Worm (Caenorhabditis elegans): ENCODE data around the gene otpl-7.

The otpl-7 gene

DNA sequence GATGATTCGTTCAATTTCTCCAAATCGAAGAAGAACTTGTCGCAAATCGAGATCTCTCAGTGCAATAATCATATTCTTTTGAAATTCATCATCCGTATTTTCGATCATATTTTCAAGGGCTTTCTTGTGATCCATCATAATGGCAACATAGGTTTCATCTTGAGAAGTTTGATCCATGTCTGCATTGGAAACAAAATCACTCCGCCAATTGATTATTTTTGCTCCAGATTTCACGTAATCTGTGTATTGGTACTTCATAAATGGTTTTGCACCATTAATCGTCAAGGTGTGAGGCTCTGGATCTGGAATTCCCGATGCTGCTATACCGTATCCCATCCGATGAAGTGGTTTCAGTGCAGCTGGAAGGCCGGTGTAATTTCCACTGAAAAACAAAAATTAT is 4.9 kb upstream of the otpl-7 start:
- TF ChIP-seq drap-1 (GFP tag; optimal IDR thresholded peaks at IDR 0.05) (no peak), sem-2 (GFP tag; optimal IDR thresholded peaks at IDR 0.05) (no peak), ceh-39 (tag; optimal IDR thresholded peaks at IDR 0.05) (no peak), lsy-2 (tag; optimal IDR thresholded peaks at IDR 0.05) (no peak), bed-3 (GFP tag; optimal IDR thresholded peaks at IDR 0.05) (no peak), mab-5 (tag; optimal IDR thresholded peaks at IDR 0.05) (no peak), cnd-1 (tag; optimal IDR thresholded peaks at IDR 0.05) (no peak), unc-39 (tag; optimal IDR thresholded peaks at IDR 0.05) (no peak), unc-120 (tag; optimal IDR thresholded peaks at IDR 0.05; ENCODE audit: poor library complexity, severe bottlenecking) (no peak), blmp-1 (tag; optimal IDR thresholded peaks at IDR 0.05) (no peak), sptf-1 (tag; optimal IDR thresholded peaks at IDR 0.05) (no peak), elt-1 (tag; optimal IDR thresholded peaks at IDR 0.05; ENCODE audit: borderline replicate concordance, insufficient read depth) (no peak), mls-2 (tag; optimal IDR thresholded peaks at IDR 0.05) (no peak), zip-8 (tag; optimal IDR thresholded peaks at IDR 0.05) (no peak), lin-13 (tag; optimal IDR thresholded peaks at IDR 0.05) (no peak), flh-1 (GFP tag; optimal IDR thresholded peaks at IDR 0.05) (no peak), tbx-8 (GFP tag; optimal IDR thresholded peaks at IDR 0.05) (no peak)

DNA sequence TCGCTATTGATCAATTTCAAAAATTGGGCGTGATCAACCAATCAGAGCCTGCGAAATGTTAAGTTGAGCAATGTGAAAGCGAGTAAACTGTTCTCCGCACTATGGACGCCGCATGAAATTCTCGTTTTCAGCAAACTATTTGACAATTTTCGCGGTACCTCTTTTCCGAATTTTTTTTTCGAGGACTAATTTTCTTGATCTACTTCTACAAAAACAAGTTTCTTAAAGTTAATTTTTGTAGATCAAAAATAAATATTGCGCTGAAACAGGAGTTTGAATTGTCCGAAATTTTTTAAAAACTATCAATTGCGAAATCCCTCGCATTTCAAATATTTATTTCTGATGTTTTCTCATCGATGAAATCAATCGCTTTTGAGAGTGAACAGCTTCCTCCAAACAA is 3.6 kb upstream of the otpl-7 start:
- TF ChIP-seq tbx-8 (GFP tag; optimal IDR thresholded peaks at IDR 0.05) (no peak), nhr-28 (tag; optimal IDR thresholded peaks at IDR 0.05) (no peak), unc-120 (tag; optimal IDR thresholded peaks at IDR 0.05; ENCODE audit: poor library complexity, severe bottlenecking) (no peak), mls-2 (tag; optimal IDR thresholded peaks at IDR 0.05) (no peak), bed-3 (GFP tag; optimal IDR thresholded peaks at IDR 0.05) (no peak), ceh-83 (GFP tag; optimal IDR thresholded peaks at IDR 0.05) (no peak), sem-2 (GFP tag; optimal IDR thresholded peaks at IDR 0.05) (no peak), drap-1 (GFP tag; optimal IDR thresholded peaks at IDR 0.05) (no peak), ces-1 (GFP tag; optimal IDR thresholded peaks at IDR 0.05) (no peak), M03D4.4 (tag; optimal IDR thresholded peaks at IDR 0.05) (no peak), sptf-1 (tag; optimal IDR thresholded peaks at IDR 0.05) (no peak), elt-3 (tag; optimal IDR thresholded peaks at IDR 0.05) (no peak), ceh-39 (tag; optimal IDR thresholded peaks at IDR 0.05) (no peak), nhr-2 (tag; optimal IDR thresholded peaks at IDR 0.05) (no peak), lsy-2 (tag; optimal IDR thresholded peaks at IDR 0.05) (no peak)

DNA sequence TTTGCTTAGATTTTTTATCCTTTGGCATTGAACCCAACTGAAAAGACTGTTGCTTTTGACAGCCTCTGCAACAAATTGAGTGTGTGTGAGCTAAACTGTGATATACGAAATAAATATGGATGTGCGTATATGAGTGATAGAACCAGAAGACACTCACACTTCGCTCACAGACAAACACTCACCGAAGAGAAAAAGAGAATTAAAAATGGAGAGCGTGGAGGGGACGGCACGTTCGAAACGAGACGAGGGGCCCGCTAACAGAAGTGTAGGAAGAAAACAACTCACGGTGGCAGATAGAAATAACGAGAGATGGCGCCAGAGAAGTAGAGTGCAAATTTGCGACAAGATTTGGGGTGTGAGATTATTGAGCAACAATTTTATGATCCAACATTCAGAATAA is 3.0 kb upstream of the otpl-7 start:
- TF ChIP-seq unc-62 (GFP tag; optimal IDR thresholded peaks at IDR 0.05) (no peak), pha-4 (tag; optimal IDR thresholded peaks at IDR 0.05) (no peak), lsy-2 (tag; optimal IDR thresholded peaks at IDR 0.05) (no peak), ztf-11 (tag; optimal IDR thresholded peaks at IDR 0.05) (no peak), bed-3 (GFP tag; optimal IDR thresholded peaks at IDR 0.05) (no peak), tbx-8 (GFP tag; optimal IDR thresholded peaks at IDR 0.05) (no peak), sem-2 (GFP tag; optimal IDR thresholded peaks at IDR 0.05) (no peak), mep-1 (tag; optimal IDR thresholded peaks at IDR 0.05) (no peak), drap-1 (GFP tag; optimal IDR thresholded peaks at IDR 0.05) (no peak), M03D4.4 (tag; optimal IDR thresholded peaks at IDR 0.05) (no peak), mab-5 (tag; optimal IDR thresholded peaks at IDR 0.05) (no peak)

DNA sequence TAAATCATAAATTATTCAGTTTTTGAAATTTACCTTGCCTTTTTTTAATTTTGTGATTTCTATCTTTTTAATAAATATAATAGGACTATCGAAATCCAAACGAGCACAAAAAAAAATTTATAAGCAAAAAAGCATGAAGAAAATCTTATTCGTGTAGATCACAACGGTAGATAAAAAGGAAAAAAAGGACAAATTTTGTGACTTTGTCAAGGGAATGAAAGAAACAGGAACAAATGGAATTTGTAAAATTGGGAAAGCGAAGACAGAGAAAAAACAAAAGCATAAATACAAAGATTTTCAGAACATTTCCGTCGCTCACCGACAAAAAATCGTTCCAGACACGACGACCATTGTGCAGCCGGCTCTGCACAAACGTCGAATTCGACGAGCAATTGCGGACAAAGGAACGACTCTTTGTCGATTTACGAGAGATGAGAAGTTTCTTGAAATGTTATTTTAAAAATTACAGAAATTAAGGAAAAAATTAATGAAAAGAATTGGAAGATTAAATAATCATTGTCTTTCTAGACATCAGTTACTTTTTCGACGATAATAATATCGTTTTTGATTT is 2.4 kb upstream of the otpl-7 start, which contains the start of gene F45F2.10:
TSS of gene F45F2.10 (minus strand) at position 51 of the 571 bp plus-strand sequence.
- TF ChIP-seq unc-120 (tag; optimal IDR thresholded peaks at IDR 0.05; ENCODE audit: poor library complexity, severe bottlenecking) = no peak
- TF ChIP-seq nhr-237 (tag; optimal IDR thresholded peaks at IDR 0.05) = no peak
- no peak for TF ChIP-seq zip-8 (tag; optimal IDR thresholded peaks at IDR 0.05)
- TF ChIP-seq lsy-2 (tag; optimal IDR thresholded peaks at IDR 0.05) = no peak
- TF ChIP-seq nhr-12 (tag; optimal IDR thresholded peaks at IDR 0.05) = no peak
- no peak for TF ChIP-seq nhr-2 (tag; optimal IDR thresholded peaks at IDR 0.05)
- TF ChIP-seq mls-2 (tag; optimal IDR thresholded peaks at IDR 0.05) = no peak
- TF ChIP-seq flh-1 (GFP tag; optimal IDR thresholded peaks at IDR 0.05) = no peak
- no peak for TF ChIP-seq cnd-1 (tag; optimal IDR thresholded peaks at IDR 0.05)
- TF ChIP-seq mab-5 (tag; optimal IDR thresholded peaks at IDR 0.05) = no peak
- TF ChIP-seq pha-4 (tag; optimal IDR thresholded peaks at IDR 0.05) = no peak

DNA sequence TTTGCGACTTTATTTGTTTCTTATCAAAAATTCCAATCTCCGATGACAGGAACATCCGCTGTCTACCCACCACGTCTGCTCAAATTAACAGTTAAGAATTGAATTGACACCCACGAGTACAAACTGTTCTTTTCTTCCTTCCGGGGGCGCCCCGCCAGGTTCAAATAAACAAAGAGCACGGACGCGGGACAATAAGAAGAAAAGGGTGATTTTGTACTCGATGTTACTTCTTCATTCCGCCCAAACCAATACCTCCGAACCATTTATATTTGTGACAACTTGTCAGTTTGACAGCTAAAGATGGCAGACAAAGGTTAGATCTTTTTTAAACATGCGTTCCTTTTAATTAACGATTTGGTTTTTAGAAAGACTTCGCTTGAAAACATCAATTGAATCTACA is 4.5 kb downstream of the otpl-7 start, which contains the start of gene otpl-6:
TSS of gene otpl-6 (plus strand) at position 301 of the 400 bp plus-strand sequence.
- no peak for TF ChIP-seq nhr-237 (tag; optimal IDR thresholded peaks at IDR 0.05)
- TF ChIP-seq mab-5 (tag; optimal IDR thresholded peaks at IDR 0.05) = no peak
- TF ChIP-seq tbx-8 (GFP tag; optimal IDR thresholded peaks at IDR 0.05) = no peak
- no peak for TF ChIP-seq lin-32 (GFP tag; optimal IDR thresholded peaks at IDR 0.05)
- no peak for TF ChIP-seq sem-2 (GFP tag; optimal IDR thresholded peaks at IDR 0.05)
- no peak for TF ChIP-seq elt-1 (tag; optimal IDR thresholded peaks at IDR 0.05; ENCODE audit: borderline replicate concordance, insufficient read depth)
- no peak for TF ChIP-seq hlh-1 (tag; optimal IDR thresholded peaks at IDR 0.05)
- no peak for TF ChIP-seq ceh-43 (GFP tag; optimal IDR thresholded peaks at IDR 0.05)
- TF ChIP-seq lin-13 (tag; optimal IDR thresholded peaks at IDR 0.05) = no peak
- no peak for TF ChIP-seq unc-39 (tag; optimal IDR thresholded peaks at IDR 0.05)
- no peak for TF ChIP-seq nhr-2 (tag; optimal IDR thresholded peaks at IDR 0.05)

Measured in whole organism, mixed stage, embryonic.